Worm (Caenorhabditis elegans): Measurements from ENCODE around the gene F45E10.2.

DNA sequence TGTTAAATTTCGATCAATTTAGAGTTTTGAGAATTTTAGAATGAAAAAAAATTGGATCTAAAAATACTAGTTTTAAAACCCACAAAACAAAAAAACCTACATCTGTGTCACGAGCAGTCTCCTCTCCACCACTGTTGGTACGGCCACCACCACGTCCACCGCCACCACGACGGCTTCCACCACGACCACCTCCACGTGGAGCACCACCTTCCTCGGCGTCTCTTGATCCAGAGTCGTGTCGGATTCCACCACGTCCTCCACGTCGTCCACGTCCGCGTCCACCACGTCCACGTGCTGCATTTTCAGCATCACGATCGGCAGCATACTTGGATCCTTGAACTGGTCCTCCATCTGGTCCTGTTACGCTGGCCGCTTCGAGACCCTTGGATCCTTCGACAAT, 15.0 kb downstream of the F45E10.2 start:
- TF ChIP-seq lsy-2 (tag; optimal IDR thresholded peaks at IDR 0.05) (no peak), nhr-19 (GFP tag; conservative IDR thresholded peaks at IDR 0.05) (no peak), egl-27 (tag; optimal IDR thresholded peaks at IDR 0.05) (no peak), nhr-11 (tag; optimal IDR thresholded peaks at IDR 0.05) (no peak), elt-3 (tag; optimal IDR thresholded peaks at IDR 0.05) (no peak)
